Fruit fly (Drosophila melanogaster) whole organism, prepupa: ENCODE measurements around the gene mRpL45.

ENCODE experiments used
- CG11902 ChIP-seq: fragments of 200-800 bp; sonication (Bioruptor generic); optimal IDR thresholded peaks from 3 replicates; lab custom pipeline; 2016; ENCODE audit warnings: missing biosample characterization, missing genetic modification characterization
- CG1621 ChIP-seq: fragments of 200-800 bp; sonication (Bioruptor generic); optimal IDR thresholded peaks from 3 replicates; lab custom pipeline; 2018; ENCODE audit warnings: missing biosample characterization, mild to moderate bottlenecking, missing genetic modification characterization
- CG16779 ChIP-seq: fragments of 200-800 bp; sonication (Bioruptor generic); optimal IDR thresholded peaks from 3 replicates; lab custom pipeline; 2017; ENCODE audit warnings: missing biosample characterization, mild to moderate bottlenecking, missing genetic modification characterization
- CG32006 ChIP-seq: fragments of 200-800 bp; sonication (Bioruptor generic); optimal IDR thresholded peaks from 3 replicates; lab custom pipeline; 2017; ENCODE audit warnings: missing biosample characterization, mild to moderate bottlenecking, missing genetic modification characterization
- CG6276 ChIP-seq: fragments of 200-800 bp; sonication (Bioruptor generic); optimal IDR thresholded peaks from 2 replicates; lab custom pipeline; 2017; ENCODE audit warnings: missing biosample characterization, mild to moderate bottlenecking, missing genetic modification characterization
- Hr39 ChIP-seq: fragments of 200-800 bp; sonication (Bioruptor generic); optimal IDR thresholded peaks from 2 replicates; lab custom pipeline; 2016; ENCODE audit warnings: missing biosample characterization, missing genetic modification characterization
- fd85E ChIP-seq: fragments of 200-800 bp; sonication (Bioruptor generic); optimal IDR thresholded peaks from 3 replicates; lab custom pipeline; 2016; ENCODE audit warnings: missing biosample characterization, missing genetic modification characterization

DNA sequence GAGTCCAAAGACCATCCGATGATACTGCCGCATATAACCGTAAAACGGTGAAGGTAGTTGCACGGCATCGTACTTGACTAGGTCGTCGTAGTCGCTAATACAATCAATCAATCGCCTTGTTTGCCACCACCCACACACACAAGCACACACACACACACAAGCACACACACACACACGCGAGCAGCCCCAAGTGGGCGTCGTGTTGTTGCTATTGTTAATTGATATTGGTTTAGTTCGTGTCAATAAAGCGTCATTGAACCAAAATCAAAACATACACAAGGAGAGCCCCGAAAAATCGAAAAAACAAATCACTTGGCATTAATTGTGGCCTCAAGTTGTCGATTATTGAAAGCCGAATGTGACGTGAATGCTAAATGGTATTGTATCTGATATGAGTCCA lies 21.8 kb upstream of the mRpL45 start:
- TF ChIP-seq CG16779 (tag; lab: Kevin White, UChicago) (no peak), CG32006 (GFP tag; lab: Kevin White, UChicago) (no peak), fd85E (GFP tag; lab: Kevin White, UChicago) (no peak), CG6276 (no peak), CG1621 (tag; lab: Kevin White, UChicago) (no peak), CG11902 (GFP tag; lab: Kevin White, UChicago) (no peak), Hr39 (GFP tag; lab: Kevin White, UChicago) (no peak)
